Fruit fly (Drosophila melanogaster): ENCODE data around the gene PAPLA1.

PAPLA1 gene

DNA sequence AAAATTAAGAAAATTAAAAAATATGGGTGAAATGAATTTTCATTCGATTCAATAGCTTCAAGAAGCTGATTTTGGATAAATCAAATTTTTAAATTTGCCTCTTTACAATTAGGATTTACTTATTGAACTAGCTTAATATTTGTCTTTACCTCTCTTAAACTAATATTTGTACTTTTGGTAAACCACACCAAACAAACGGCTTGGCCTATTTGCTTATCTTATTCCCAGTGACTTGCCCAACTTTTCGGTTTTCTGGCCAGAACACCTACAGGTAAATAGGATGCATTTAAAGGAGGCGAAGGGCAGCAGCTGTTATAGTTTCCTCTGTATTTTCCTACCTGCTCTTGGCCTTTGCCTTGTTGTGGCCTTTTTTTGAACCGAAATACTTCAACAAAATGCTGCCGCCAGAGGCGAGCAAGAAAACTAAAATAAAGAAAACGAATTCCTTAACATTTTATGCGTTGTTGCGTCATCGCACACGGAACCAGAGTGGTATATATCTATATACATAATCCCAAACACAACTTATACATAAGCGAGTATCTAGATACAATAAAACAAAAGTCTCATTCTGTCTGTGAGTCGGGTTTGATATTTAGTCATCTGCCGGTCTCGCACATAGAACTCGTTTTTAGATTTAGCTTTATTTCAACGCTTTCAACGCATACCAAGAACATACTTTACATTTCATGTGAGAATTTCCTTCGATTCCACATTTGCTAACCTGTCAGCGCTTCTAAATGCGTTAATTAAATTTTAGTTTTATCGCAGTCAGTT lies 6.5 kb upstream of the PAPLA1 start:
- TF ChIP-seq CG17801 (GFP tag; optimal IDR thresholded peaks at IDR 0.05; ENCODE audit: partially characterized antibody) = no peak

DNA sequence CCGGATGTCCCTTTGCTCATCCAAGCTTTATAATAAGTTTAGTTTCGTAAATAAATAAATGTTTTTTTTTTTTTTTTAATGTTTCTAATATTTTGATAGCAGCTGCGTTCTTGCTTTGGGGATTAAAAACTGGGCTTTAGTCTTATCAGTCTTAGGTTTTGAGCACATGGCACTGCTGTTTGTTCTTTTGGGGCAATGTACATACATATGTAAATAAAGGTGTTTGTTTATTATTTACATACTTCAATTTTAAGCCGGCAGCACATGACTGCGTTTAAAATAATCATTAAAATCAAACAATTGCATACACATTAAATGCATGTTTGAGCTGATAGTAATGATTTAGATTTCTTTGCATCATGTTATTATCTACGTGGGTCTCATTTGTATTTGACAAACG lies 4.8 kb upstream of the PAPLA1 start:
- TF ChIP-seq CG17801 (GFP tag; optimal IDR thresholded peaks at IDR 0.05; ENCODE audit: partially characterized antibody) = no peak

- TF ChIP-seq CG17801 (GFP tag; optimal IDR thresholded peaks at IDR 0.05; ENCODE audit: partially characterized antibody) = peak; percentile 11
Measured at dm6 chr2L:8163588-8164166, 4.2 kb upstream of the PAPLA1 start.

- no peak for TF ChIP-seq CG17801 (GFP tag; optimal IDR thresholded peaks at IDR 0.05; ENCODE audit: partially characterized antibody)
Measured at dm6 chr2L:8163025-8163351, 3.5 kb upstream of the PAPLA1 start, which contains the start of gene Piezo. Gene Piezo (plus strand): TSS chr2L:8163073.

dm6 chr2L:8162307-8163024 lies 3.0 kb upstream of the PAPLA1 start, which contains the start of gene Acbp1:
Gene Acbp1 (minus strand): TSS chr2L:8162452.
- TF ChIP-seq CG17801 (GFP tag; optimal IDR thresholded peaks at IDR 0.05; ENCODE audit: partially characterized antibody) = peak; percentile 99

DNA sequence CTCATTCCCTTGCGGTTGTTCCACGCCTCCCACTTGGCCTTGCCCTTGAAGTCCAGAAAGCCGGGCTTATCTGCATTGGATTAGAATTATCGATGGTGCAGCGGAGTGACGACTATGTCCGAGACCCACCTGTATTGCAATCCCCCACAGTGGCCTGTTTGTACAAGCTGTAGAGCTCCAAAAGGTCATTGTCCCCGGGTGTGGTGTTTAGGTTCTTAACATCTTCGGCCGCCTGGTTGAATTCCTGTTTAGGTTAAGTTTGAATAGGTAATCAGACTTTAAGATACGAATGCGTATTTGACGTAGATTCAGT lies 2.5 kb upstream of the PAPLA1 start:
- TF ChIP-seq CG17801 (GFP tag; optimal IDR thresholded peaks at IDR 0.05; ENCODE audit: partially characterized antibody) = no peak

- no peak for TF ChIP-seq CG17801 (GFP tag; optimal IDR thresholded peaks at IDR 0.05; ENCODE audit: partially characterized antibody)
Measured at dm6 chr2L:8157166-8157565, 2.3 kb downstream of the PAPLA1 start.

- TF ChIP-seq CG17801 (GFP tag; optimal IDR thresholded peaks at IDR 0.05; ENCODE audit: partially characterized antibody) = peak; percentile 65
Measured at dm6 chr2L:8156682-8157081, 2.8 kb downstream of the PAPLA1 start.

- TF ChIP-seq CG17801 (GFP tag; optimal IDR thresholded peaks at IDR 0.05; ENCODE audit: partially characterized antibody) = no peak
Measured at dm6 chr2L:8148514-8149085, 10.8 kb downstream of the PAPLA1 start.

- no peak for TF ChIP-seq CG17801 (GFP tag; optimal IDR thresholded peaks at IDR 0.05; ENCODE audit: partially characterized antibody)
Measured at dm6 chr2L:8146994-8147661, 12.3 kb downstream of the PAPLA1 start, which contains the start of gene CG31606. Gene CG31606 (plus strand): TSS chr2L:8147611.

DNA sequence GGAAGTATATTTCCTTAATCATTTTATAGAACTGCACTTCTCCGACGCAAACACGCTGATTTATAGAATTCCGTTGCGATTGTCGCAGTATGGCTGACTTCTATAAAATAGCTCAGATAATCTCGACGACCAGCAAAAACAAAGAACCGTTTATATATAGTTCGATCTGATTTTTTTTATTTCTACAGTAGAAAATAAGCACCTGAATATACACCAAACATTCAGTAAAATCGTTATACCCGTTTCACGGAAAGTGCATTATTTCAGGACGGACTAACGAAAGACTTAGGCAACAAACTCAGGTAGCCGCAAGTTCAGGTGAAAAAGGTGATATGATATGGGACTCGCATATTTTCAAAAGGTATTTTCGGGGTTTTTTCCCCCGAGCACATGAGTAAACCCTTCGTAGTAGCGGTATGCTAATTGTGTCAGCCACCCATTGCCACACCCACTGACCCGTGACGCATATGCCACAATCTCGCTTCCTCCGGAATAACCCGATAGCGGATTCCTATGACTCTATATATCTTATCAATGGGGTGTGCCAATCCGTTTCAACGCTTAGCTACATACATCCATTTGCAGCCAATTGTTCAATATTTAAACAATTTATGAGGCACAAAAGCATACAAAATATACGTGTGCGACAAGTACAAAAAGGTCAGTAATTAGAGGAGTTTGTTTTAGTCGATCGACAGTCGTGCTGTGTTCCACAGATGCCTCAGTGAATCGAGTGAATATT lies 14.2 kb downstream of the PAPLA1 start, which contains the start of the genes CG42763 and CG43394:
Gene CG42763, minus strand, starts transcription at position 41 of the 742 bp plus-strand sequence.
Gene CG43394, plus strand, starts transcription at position 692 of the 742 bp plus-strand sequence.
- TF ChIP-seq CG17801 (GFP tag; optimal IDR thresholded peaks at IDR 0.05; ENCODE audit: partially characterized antibody) = no peak

- TF ChIP-seq CG17801 (GFP tag; optimal IDR thresholded peaks at IDR 0.05; ENCODE audit: partially characterized antibody) = no peak
Measured at dm6 chr2L:8143947-8144346, 15.5 kb downstream of the PAPLA1 start, which contains the start of gene CG42762. Gene CG42762 (minus strand): TSS chr2L:8144047.

- no peak for TF ChIP-seq CG17801 (GFP tag; optimal IDR thresholded peaks at IDR 0.05; ENCODE audit: partially characterized antibody)
Measured at dm6 chr2L:8142760-8143159, 16.7 kb downstream of the PAPLA1 start.

DNA sequence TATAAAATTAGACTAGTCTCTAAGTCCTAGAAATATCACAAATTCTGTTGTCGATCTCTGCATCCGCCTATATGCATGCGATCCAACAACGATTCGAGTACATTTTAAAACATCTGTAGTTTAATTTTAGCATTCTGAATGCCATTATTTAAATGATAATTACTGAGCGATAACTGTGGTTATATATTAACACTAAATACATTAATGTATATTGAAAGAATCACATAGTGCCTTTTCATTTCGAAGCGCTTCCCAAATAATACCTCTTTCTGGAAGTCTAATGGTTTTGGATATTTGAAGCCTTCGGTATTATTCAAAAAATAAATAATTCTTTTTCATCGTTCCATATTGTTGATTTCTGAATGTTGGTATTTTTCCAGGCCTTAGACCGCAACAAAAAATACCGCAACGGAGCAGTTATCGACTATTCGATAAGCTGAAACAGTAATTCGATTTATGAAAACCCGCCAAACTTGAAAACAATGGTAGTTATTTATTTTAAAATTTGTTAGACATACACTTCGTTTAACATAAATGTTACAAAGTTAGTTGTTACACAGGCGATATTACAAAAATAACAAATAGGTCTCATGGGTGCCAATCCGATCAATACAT lies 25.6 kb downstream of the PAPLA1 start:
- TF ChIP-seq CG17801 (GFP tag; optimal IDR thresholded peaks at IDR 0.05; ENCODE audit: partially characterized antibody) = no peak

All from ovary, adult (tissue).